Fruit fly (Drosophila melanogaster) whole organism, embryonic: ENCODE data around the gene Pcd.

Experiments
- ATbp ChIP-seq: fragments of 200-800 bp; sonication (Bioruptor generic); optimal IDR thresholded peaks from 2 replicates; lab custom pipeline; 2017; ENCODE audit warnings: missing biosample characterization, mild to moderate bottlenecking, missing genetic modification characterization, missing genetic modification reagents
- CG11723 ChIP-seq: fragments of 200-800 bp; sonication (Bioruptor generic); optimal IDR thresholded peaks from 2 replicates; lab custom pipeline; 2017; ENCODE audit warnings: missing biosample characterization, mild to moderate bottlenecking, missing genetic modification characterization
- CG12104 ChIP-seq: fragments of 200-800 bp; sonication (Bioruptor generic); optimal IDR thresholded peaks from 3 replicates; lab custom pipeline; 2016; ENCODE audit warnings: missing biosample characterization, missing genetic modification characterization
- CG12769 ChIP-seq: fragments of 200-800 bp; sonication (Bioruptor generic); optimal IDR thresholded peaks from 2 replicates; lab custom pipeline; 2019; ENCODE audit warnings: missing biosample characterization, mild to moderate bottlenecking, missing genetic modification characterization, moderate library complexity
- CG13123 ChIP-seq: fragments of 200-800 bp; sonication (Bioruptor generic); optimal IDR thresholded peaks from 2 replicates; lab custom pipeline; 2016; ENCODE audit warnings: missing biosample characterization, missing genetic modification characterization
- CG14667 ChIP-seq: fragments of 200-800 bp; sonication (Bioruptor generic); IDR thresholded peaks from 2 replicates; pipeline ENCODE4 v1.3.6; 2022; ENCODE audit warnings: missing biosample characterization, missing genetic modification characterization
- CG14860 ChIP-seq: fragments of 200-800 bp; sonication (Bioruptor generic); IDR thresholded peaks from 3 replicates; pipeline ENCODE4 v1.3.6; 2022; ENCODE audit warnings: missing biosample characterization, missing genetic modification characterization; ENCODE audit not compliant: partially characterized antibody
- CG1647 ChIP-seq: fragments of 200-800 bp; sonication (Bioruptor generic); optimal IDR thresholded peaks from 3 replicates; lab custom pipeline; 2016; ENCODE audit warnings: missing biosample characterization, missing genetic modification characterization
- CG18011 ChIP-seq: fragments of 200-800 bp; sonication (Bioruptor generic); optimal IDR thresholded peaks from 2 replicates; lab custom pipeline; 2017; ENCODE audit warnings: missing biosample characterization, missing genetic modification characterization, mild to moderate bottlenecking, moderate library complexity, missing genotype
- CG1832 ChIP-seq: fragments of 200-800 bp; sonication (Bioruptor generic); optimal IDR thresholded peaks from 2 replicates; lab custom pipeline; 2017; ENCODE audit warnings: missing biosample characterization, mild to moderate bottlenecking, missing genetic modification characterization, inconsistent platforms
- CG2116 ChIP-seq: fragments of 200-800 bp; sonication (Bioruptor generic); optimal IDR thresholded peaks from 3 replicates; lab custom pipeline; 2018; ENCODE audit warnings: missing biosample characterization, mild to moderate bottlenecking, missing genetic modification characterization
- CG2129 ChIP-seq: fragments of 200-800 bp; sonication (Bioruptor generic); IDR thresholded peaks from 2 replicates; pipeline ENCODE4 v1.3.6; 2022; ENCODE audit warnings: missing biosample characterization, missing genetic modification characterization; ENCODE audit not compliant: partially characterized antibody
- CG2875 ChIP-seq: fragments of 200-800 bp; sonication (Bioruptor generic); optimal IDR thresholded peaks from 2 replicates; lab custom pipeline; 2017; ENCODE audit warnings: missing biosample characterization, mild to moderate bottlenecking, missing genetic modification characterization, missing genetic modification reagents
- CG31441 ChIP-seq: fragments of 200-800 bp; sonication (Bioruptor generic); IDR thresholded peaks from 2 replicates; pipeline ENCODE4 v1.3.6; 2022; ENCODE audit warnings: missing biosample characterization, missing genetic modification characterization
- CG32772 ChIP-seq: fragments of 200-800 bp; sonication (Bioruptor generic); IDR thresholded peaks from 2 replicates; pipeline ENCODE4 v1.3.6; 2022; ENCODE audit warnings: missing biosample characterization, missing genetic modification characterization
- CG33557 ChIP-seq: fragments of 200-800 bp; sonication (Bioruptor generic); optimal IDR thresholded peaks from 2 replicates; lab custom pipeline; 2019; ENCODE audit warnings: missing biosample characterization, mild to moderate bottlenecking, missing genetic modification characterization, moderate library complexity
- CG4730 ChIP-seq: fragments of 200-800 bp; sonication (Bioruptor generic); IDR thresholded peaks from 2 replicates; pipeline ENCODE4 v1.3.6; 2022; ENCODE audit warnings: missing biosample characterization, missing genetic modification characterization
- CG6683 ChIP-seq: fragments of 200-800 bp; sonication (Bioruptor generic); optimal IDR thresholded peaks from 2 replicates; lab custom pipeline; 2017; ENCODE audit warnings: missing biosample characterization, mild to moderate bottlenecking, missing genetic modification characterization, missing genetic modification reagents
- CG7839 ChIP-seq: fragments of 200-800 bp; sonication (Bioruptor generic); optimal IDR thresholded peaks from 3 replicates; lab custom pipeline; 2018; ENCODE audit warnings: missing biosample characterization, mild to moderate bottlenecking, missing genetic modification characterization, moderate library complexity
- CG8765 ChIP-seq: fragments of 200-800 bp; sonication (Bioruptor generic); IDR thresholded peaks from 2 replicates; pipeline ENCODE4 v1.3.6; 2022; ENCODE audit warnings: missing biosample characterization, missing genetic modification characterization
- CoRest ChIP-seq: fragments of 200-800 bp; sonication (Bioruptor generic); optimal IDR thresholded peaks from 3 replicates; lab custom pipeline; 2018; ENCODE audit warnings: missing biosample characterization, mild to moderate bottlenecking, missing genetic modification characterization, moderate library complexity
- Dbx ChIP-seq: fragments of 200-800 bp; sonication (Bioruptor generic); IDR thresholded peaks from 3 replicates; pipeline ENCODE4 v1.3.6; 2022; ENCODE audit warnings: missing biosample characterization, missing genetic modification characterization
- Dek ChIP-seq: fragments of 200-800 bp; sonication (Bioruptor generic); optimal IDR thresholded peaks from 3 replicates; lab custom pipeline; 2019; ENCODE audit warnings: missing biosample characterization, mild to moderate bottlenecking, missing genetic modification characterization, moderate library complexity
- Dip2 ChIP-seq: fragments of 200-800 bp; sonication (Bioruptor generic); IDR thresholded peaks from 2 replicates; pipeline ENCODE4 v1.3.6; 2022; ENCODE audit warnings: missing biosample characterization, missing genetic modification characterization
- Drgx ChIP-seq: fragments of 200-800 bp; sonication (Bioruptor generic); IDR thresholded peaks from 2 replicates; pipeline ENCODE4 v1.3.6; 2022; ENCODE audit warnings: missing biosample characterization, missing genetic modification characterization
- Elba2 ChIP-seq: fragments of 200-800 bp; sonication (Bioruptor generic); optimal IDR thresholded peaks from 3 replicates; lab custom pipeline; 2016; ENCODE audit warnings: missing biosample characterization, missing genetic modification characterization
- H15 ChIP-seq: fragments of 200-800 bp; sonication (Bioruptor generic); IDR thresholded peaks from 3 replicates; pipeline ENCODE4 v1.3.6; 2022; ENCODE audit warnings: missing biosample characterization, missing genetic modification characterization
- Hmx ChIP-seq: fragments of 200-800 bp; sonication (Bioruptor generic); optimal IDR thresholded peaks from 2 replicates; lab custom pipeline; 2016; ENCODE audit warnings: missing biosample characterization, missing genetic modification characterization
- Hr3 ChIP-seq: fragments of 200-800 bp; sonication (Bioruptor generic); optimal IDR thresholded peaks from 3 replicates; lab custom pipeline; 2016; ENCODE audit warnings: missing biosample characterization, missing genetic modification characterization
- Hr78 ChIP-seq, 2 experiments: fragments of 200-800 bp in 1 of 2; fragments of >200 bp in 1 of 2; sonication (Bioruptor generic) in 1 of 2; optimal IDR thresholded peaks; 2 replicates each; lab custom pipeline; 2017 to 2019; ENCODE audit warnings: missing biosample characterization in 2 of 2, missing genetic modification characterization in 2 of 2, mild to moderate bottlenecking in 1 of 2, moderate library complexity in 1 of 2
- Hsf ChIP-seq: fragments of 200-800 bp; sonication (Bioruptor generic); optimal IDR thresholded peaks from 3 replicates; lab custom pipeline; 2016; ENCODE audit warnings: missing biosample characterization, missing genetic modification characterization
- Meics ChIP-seq: fragments of 200-800 bp; sonication (Bioruptor generic); optimal IDR thresholded peaks from 2 replicates; lab custom pipeline; 2017; ENCODE audit warnings: missing biosample characterization, mild to moderate bottlenecking, missing genetic modification characterization
- NC2β ChIP-seq: fragments of 200-800 bp; sonication (Bioruptor generic); optimal IDR thresholded peaks from 2 replicates; lab custom pipeline; 2016; ENCODE audit warnings: missing biosample characterization, missing genetic modification characterization
- NfI ChIP-seq: fragments of 200-800 bp; sonication (Bioruptor generic); optimal IDR thresholded peaks from 3 replicates; lab custom pipeline; 2018; ENCODE audit warnings: missing biosample characterization, mild to moderate bottlenecking, missing genetic modification characterization, moderate library complexity
- TFAM ChIP-seq: fragments of 200-800 bp; sonication (Bioruptor generic); optimal IDR thresholded peaks from 2 replicates; lab custom pipeline; 2017; ENCODE audit warnings: missing biosample characterization, missing genetic modification characterization, inconsistent platforms
- Vsx1 ChIP-seq: fragments of 200-800 bp; sonication (Bioruptor generic); optimal IDR thresholded peaks from 2 replicates; lab custom pipeline; 2017; ENCODE audit warnings: missing biosample characterization, mild to moderate bottlenecking, missing genetic modification characterization, missing genetic modification reagents
- cwo ChIP-seq: fragments of 200-800 bp; sonication (Bioruptor generic); optimal IDR thresholded peaks from 3 replicates; lab custom pipeline; 2017; ENCODE audit warnings: missing biosample characterization, missing genetic modification characterization, mild to moderate bottlenecking, moderate library complexity, missing genetic modification reagents
- disco-r ChIP-seq: fragments of 200-800 bp; sonication (Bioruptor generic); optimal IDR thresholded peaks from 2 replicates; lab custom pipeline; 2016; ENCODE audit warnings: missing biosample characterization, missing genetic modification characterization
- dm ChIP-seq: fragments of 200-800 bp; sonication (Bioruptor generic); optimal IDR thresholded peaks from 3 replicates; lab custom pipeline; 2016; ENCODE audit warnings: missing biosample characterization, missing genetic modification characterization
- dmrt11E ChIP-seq: fragments of 200-800 bp; sonication (Bioruptor generic); optimal IDR thresholded peaks from 3 replicates; lab custom pipeline; 2018; ENCODE audit warnings: missing biosample characterization, mild to moderate bottlenecking, missing genetic modification characterization, moderate library complexity
- fd96Cb ChIP-seq: fragments of 200-800 bp; sonication (Bioruptor generic); optimal IDR thresholded peaks from 2 replicates; lab custom pipeline; 2018; ENCODE audit warnings: missing biosample characterization, mild to moderate bottlenecking, missing genetic modification characterization, moderate library complexity
- fru ChIP-seq: fragments of >200 bp; optimal IDR thresholded peaks from 2 replicates; lab custom pipeline; 2017
- gfzf ChIP-seq: fragments of 200-800 bp; sonication (Bioruptor generic); optimal IDR thresholded peaks from 2 replicates; lab custom pipeline; 2016; ENCODE audit warnings: missing biosample characterization, mild to moderate bottlenecking, missing genetic modification characterization, moderate library complexity
- gsb ChIP-seq: fragments of 200-800 bp; sonication (Bioruptor generic); IDR thresholded peaks from 2 replicates; pipeline ENCODE4 v1.3.6; 2022; ENCODE audit warnings: missing biosample characterization, missing genetic modification characterization
- ken ChIP-seq: fragments of 200-800 bp; sonication (Bioruptor generic); IDR thresholded peaks from 3 replicates; pipeline ENCODE4 v1.3.6; 2022; ENCODE audit warnings: missing biosample characterization, missing genetic modification characterization
- knrl ChIP-seq: fragments of 200-800 bp; sonication (Bioruptor generic); IDR thresholded peaks from 3 replicates; pipeline ENCODE4 v1.3.6; 2022; ENCODE audit warnings: missing biosample characterization, missing genetic modification characterization; ENCODE audit not compliant: partially characterized antibody
- org-1 ChIP-seq: fragments of 200-800 bp; sonication (Bioruptor generic); optimal IDR thresholded peaks from 2 replicates; lab custom pipeline; 2017; ENCODE audit warnings: missing biosample characterization, missing genetic modification characterization
- sim ChIP-seq: fragments of 200-800 bp; sonication (Bioruptor generic); IDR thresholded peaks from 2 replicates; pipeline ENCODE4 v1.3.6; 2022; ENCODE audit warnings: missing biosample characterization, missing genetic modification characterization
- sob ChIP-seq: fragments of 200-800 bp; sonication (Bioruptor generic); IDR thresholded peaks from 2 replicates; pipeline ENCODE4 v1.3.6; 2022; ENCODE audit warnings: missing biosample characterization, missing genetic modification characterization
- ssp ChIP-seq: fragments of 200-800 bp; sonication (Bioruptor generic); IDR thresholded peaks from 2 replicates; pipeline ENCODE4 v1.3.6; 2022; ENCODE audit warnings: missing biosample characterization, missing genetic modification characterization
- vvl ChIP-seq: fragments of 200-800 bp; sonication (Bioruptor generic); IDR thresholded peaks from 2 replicates; pipeline ENCODE4 v1.3.6; 2022; ENCODE audit warnings: missing biosample characterization, missing genetic modification characterization

The Pcd gene

DNA sequence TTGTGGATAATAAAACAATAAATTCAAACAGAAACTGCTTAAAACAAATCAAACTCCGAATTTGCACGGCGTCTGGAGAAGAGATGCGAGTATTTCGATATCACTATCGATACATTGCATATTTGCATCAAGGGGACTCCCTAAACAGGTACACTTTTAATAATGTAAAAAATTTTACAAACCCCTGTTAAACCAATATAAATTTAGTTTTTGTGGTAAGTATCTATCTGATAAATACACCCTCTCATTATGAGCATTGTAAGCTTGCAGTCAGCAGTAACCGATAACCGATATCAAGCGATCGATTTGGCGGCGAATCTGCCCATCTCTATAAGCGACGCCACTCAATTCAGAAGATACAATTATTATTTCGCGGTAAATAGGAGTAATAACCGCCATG lies 47.6 kb upstream of the Pcd start, which contains the start of the genes Bub3 and Cap-D2 (continued):
- no peak for TF ChIP-seq CG6683 (GFP tag; lab: Kevin White, UChicago)
- no peak for TF ChIP-seq org-1
- peak; percentile 59 for TF ChIP-seq Hr3 (GFP tag; lab: Kevin White, UChicago)
- TF ChIP-seq CG2129 (GFP tag; lab: Robert Waterston, UW), result peak; percentile 78
- TF ChIP-seq CG8765 (GFP tag; lab: Robert Waterston, UW), result peak; percentile 43; the same call in 1 of the 2 replicates
- TF ChIP-seq Meics (GFP tag; lab: Kevin White, UChicago), result peak; percentile 65
- TF ChIP-seq fd96Cb (tag; lab: Kevin White, UChicago), result peak; percentile 55
- no peak for TF ChIP-seq sim (GFP tag; lab: Robert Waterston, UW)
- peak; percentile 6 for TF ChIP-seq CG12104 (GFP tag; lab: Kevin White, UChicago)
- peak; percentile 20 for TF ChIP-seq gfzf (GFP tag; lab: Kevin White, UChicago)
- peak; percentile 46 for TF ChIP-seq CG33557 (GFP tag; lab: Kevin White, UChicago)
- TF ChIP-seq Dek (tag; lab: Kevin White, UChicago), result peak; percentile 15
- peak; percentile 85 for TF ChIP-seq sob (GFP tag; lab: Robert Waterston, UW)
- TF ChIP-seq CG11723, result peak; percentile 16
- TF ChIP-seq H15 (GFP tag; lab: Robert Waterston, UW), result no peak
- TF ChIP-seq dmrt11E (tag; lab: Kevin White, UChicago), result peak; percentile 67
- peak; percentile 52; the same call in 1 of the 2 replicates for TF ChIP-seq vvl (GFP tag; lab: Robert Waterston, UW)
- TF ChIP-seq CG2875 (GFP tag; lab: Kevin White, UChicago), result no peak
- peak; percentile 78 for TF ChIP-seq CG14860 (GFP tag; lab: Robert Waterston, UW)
- TF ChIP-seq dm, result peak; percentile 37
- no peak for TF ChIP-seq Vsx1 (GFP tag; lab: Kevin White, UChicago)
- peak; percentile 85 for TF ChIP-seq Hsf (GFP tag; lab: Kevin White, UChicago)
- no peak for TF ChIP-seq CG31441
- TF ChIP-seq Elba2 (GFP tag; lab: Kevin White, UChicago), result peak; percentile 47
- no peak; the same call in 1 of the 2 replicates for TF ChIP-seq Drgx (GFP tag; lab: Robert Waterston, UW)
- peak; percentile 57; the same call in 1 of the 2 replicates for TF ChIP-seq CG32772 (GFP tag; lab: Robert Waterston, UW)
- peak; percentile 8; the same call in 1 of the 2 replicates for TF ChIP-seq CG4730
- TF ChIP-seq CG1647 (GFP tag; lab: Kevin White, UChicago), result peak; percentile 62
- TF ChIP-seq TFAM (GFP tag; lab: Kevin White, UChicago), result no peak
- no peak for TF ChIP-seq CG12769 (tag; lab: Kevin White, UChicago)
- peak; percentile 78 for TF ChIP-seq NC2β (GFP tag; lab: Kevin White, UChicago)
- peak; percentile 66 for TF ChIP-seq NfI (GFP tag; lab: Kevin White, UChicago)
- TF ChIP-seq ATbp (GFP tag; lab: Kevin White, UChicago), result no peak
- TF ChIP-seq ken (GFP tag; lab: Robert Waterston, UW), result peak; percentile 67; the same call in 2 of the 3 replicates
- no peak for TF ChIP-seq disco-r
- TF ChIP-seq gsb (GFP tag; lab: Robert Waterston, UW), result no peak
- TF ChIP-seq knrl (GFP tag; lab: Robert Waterston, UW), result peak; percentile 87
- TF ChIP-seq CG14667 (GFP tag; lab: Robert Waterston, UW), result peak; percentile 54
- TF ChIP-seq Dbx (GFP tag; lab: Robert Waterston, UW), result peak; percentile 84
- TF ChIP-seq CG18011 (GFP tag; lab: Kevin White, UChicago), result no peak
- no peak for TF ChIP-seq fru
- no peak for TF ChIP-seq Dip2 (GFP tag; lab: Robert Waterston, UW)
- peak; percentile 29 for TF ChIP-seq cwo (GFP tag; lab: Kevin White, UChicago)
- no peak for TF ChIP-seq Hr78 (GFP tag; optimal IDR thresholded peaks at IDR 0.05; lab: Kevin White, UChicago)
- TF ChIP-seq Hmx (GFP tag; lab: Kevin White, UChicago), result no peak
- peak; percentile 75 for TF ChIP-seq CoRest (tag; lab: Kevin White, UChicago)
- TF ChIP-seq CG2116 (GFP tag; lab: Kevin White, UChicago), result peak; percentile 76
- peak; percentile 47 for TF ChIP-seq CG13123 (GFP tag; lab: Kevin White, UChicago)
- 0 out of 2 replicates have a peak, but pooled peaks have one; percentile 25 for TF ChIP-seq ssp (GFP tag; lab: Robert Waterston, UW)
- no peak for TF ChIP-seq CG1832 (GFP tag; lab: Kevin White, UChicago)
- TF ChIP-seq CG7839 (tag; lab: Kevin White, UChicago), result peak; percentile 64
